Fruit fly (Drosophila melanogaster) whole organism, embryonic: Measurements from ENCODE around the gene CG14005.

Experiments used
- Atf3 ChIP-seq: fragments of 200-800 bp; sonication (Bioruptor generic); optimal IDR thresholded peaks from 3 replicates; lab custom pipeline; 2016; ENCODE audit warnings: missing biosample characterization, missing genetic modification characterization
- CG10209 ChIP-seq: fragments of 200-800 bp; sonication (Bioruptor generic); optimal IDR thresholded peaks from 3 replicates; lab custom pipeline; 2017; ENCODE audit warnings: missing biosample characterization, mild to moderate bottlenecking, missing genetic modification characterization, missing genetic modification reagents
- CG10979 ChIP-seq: fragments of 200-800 bp; sonication (Bioruptor generic); optimal IDR thresholded peaks from 2 replicates; lab custom pipeline; 2018; ENCODE audit warnings: missing biosample characterization, mild to moderate bottlenecking, missing genetic modification characterization, moderate library complexity
- CG11695 ChIP-seq: fragments of 200-800 bp; sonication (Bioruptor generic); IDR thresholded peaks from 3 replicates; pipeline ENCODE4 v1.3.6; 2022; ENCODE audit warnings: missing biosample characterization, missing genetic modification characterization
- CG15479 ChIP-seq: fragments of 200-800 bp; sonication (Bioruptor generic); optimal IDR thresholded peaks from 3 replicates; lab custom pipeline; 2019; ENCODE audit warnings: missing biosample characterization, mild to moderate bottlenecking, missing genetic modification characterization, moderate library complexity
- CG1603 ChIP-seq: fragments of 200-800 bp; sonication (Bioruptor generic); optimal IDR thresholded peaks from 2 replicates; lab custom pipeline; 2019; ENCODE audit warnings: missing biosample characterization, mild to moderate bottlenecking, missing genetic modification characterization, moderate library complexity
- CG30403 ChIP-seq: fragments of 200-800 bp; sonication (Bioruptor generic); optimal IDR thresholded peaks from 3 replicates; lab custom pipeline; 2016; ENCODE audit warnings: missing biosample characterization, missing genetic modification characterization
- CG31441 ChIP-seq: fragments of 200-800 bp; sonication (Bioruptor generic); IDR thresholded peaks from 2 replicates; pipeline ENCODE4 v1.3.6; 2022; ENCODE audit warnings: missing biosample characterization, missing genetic modification characterization
- CG3163 ChIP-seq: fragments of 200-800 bp; sonication (Bioruptor generic); optimal IDR thresholded peaks from 3 replicates; lab custom pipeline; 2016; ENCODE audit warnings: missing biosample characterization, missing genetic modification characterization
- CG32532 ChIP-seq: fragments of 200-800 bp; sonication (Bioruptor generic); IDR thresholded peaks from 2 replicates; pipeline ENCODE4 v1.3.6; 2022; ENCODE audit warnings: missing biosample characterization, missing genetic modification characterization
- CG3407 ChIP-seq: fragments of 200-800 bp; sonication (Bioruptor generic); optimal IDR thresholded peaks from 2 replicates; lab custom pipeline; 2018; ENCODE audit warnings: missing biosample characterization, mild to moderate bottlenecking, missing genetic modification characterization
- CG4617 ChIP-seq: fragments of 200-800 bp; sonication (Bioruptor generic); optimal IDR thresholded peaks from 3 replicates; lab custom pipeline; 2016; ENCODE audit warnings: missing biosample characterization, missing genetic modification characterization, borderline replicate concordance
- CG7786 ChIP-seq: fragments of 200-800 bp; sonication (Bioruptor generic); optimal IDR thresholded peaks from 2 replicates; lab custom pipeline; 2016; ENCODE audit warnings: missing biosample characterization, missing genetic modification characterization
- CG8388 ChIP-seq: fragments of 200-800 bp; sonication (Bioruptor generic); optimal IDR thresholded peaks from 2 replicates; lab custom pipeline; 2019; ENCODE audit warnings: missing biosample characterization, mild to moderate bottlenecking, missing genetic modification characterization, moderate library complexity
- CHES-1-like ChIP-seq: fragments of 200-800 bp; sonication (Bioruptor generic); optimal IDR thresholded peaks from 2 replicates; lab custom pipeline; 2016; ENCODE audit warnings: missing biosample characterization, missing genetic modification characterization
- Dll ChIP-seq: fragments of 200-800 bp; sonication (Bioruptor generic); IDR thresholded peaks from 4 replicates; pipeline ENCODE4 v1.3.6; 2022; ENCODE audit warnings: missing biosample characterization, missing genetic modification characterization; ENCODE audit not compliant: partially characterized antibody
- Doc2 ChIP-seq: fragments of 200-800 bp; sonication (Bioruptor generic); IDR thresholded peaks from 2 replicates; pipeline ENCODE4 v1.3.6; 2022; ENCODE audit warnings: missing biosample characterization, missing genetic modification characterization
- Ets65A ChIP-seq: fragments of 200-800 bp; sonication (Bioruptor generic); peaks from one replicate; lab custom pipeline; 2016; ENCODE audit warnings: missing biosample characterization, missing genetic modification characterization
- Gsc ChIP-seq: fragments of 200-800 bp; sonication (Bioruptor generic); IDR thresholded peaks from 2 replicates; pipeline ENCODE4 v1.3.6; 2022; ENCODE audit warnings: missing biosample characterization, missing genetic modification characterization
- H2.0 ChIP-seq: fragments of 200-800 bp; sonication (Bioruptor generic); IDR thresholded peaks from 2 replicates; pipeline ENCODE4 v1.3.6; 2022; ENCODE audit warnings: missing biosample characterization, missing genetic modification characterization
- Hmx ChIP-seq: fragments of 200-800 bp; sonication (Bioruptor generic); optimal IDR thresholded peaks from 2 replicates; lab custom pipeline; 2016; ENCODE audit warnings: missing biosample characterization, missing genetic modification characterization
- Hsf ChIP-seq: fragments of 200-800 bp; sonication (Bioruptor generic); optimal IDR thresholded peaks from 3 replicates; lab custom pipeline; 2016; ENCODE audit warnings: missing biosample characterization, missing genetic modification characterization
- Mrtf ChIP-seq: fragments of 200-800 bp; sonication (Bioruptor generic); IDR thresholded peaks from 3 replicates; pipeline ENCODE4 v1.3.6; 2022; ENCODE audit warnings: missing biosample characterization, missing genetic modification characterization
- Optix ChIP-seq: fragments of 200-800 bp; sonication (Bioruptor generic); IDR thresholded peaks from 3 replicates; pipeline ENCODE4 v1.3.6; 2022; ENCODE audit warnings: missing biosample characterization, missing genetic modification characterization
- PHDP ChIP-seq: fragments of 200-800 bp; sonication (Bioruptor generic); optimal IDR thresholded peaks from 3 replicates; lab custom pipeline; 2018; ENCODE audit warnings: missing biosample characterization, mild to moderate bottlenecking, missing genetic modification characterization, moderate library complexity
- Ptx1 ChIP-seq: fragments of 200-800 bp; sonication (Bioruptor generic); IDR thresholded peaks from 2 replicates; pipeline ENCODE4 v1.3.6; 2022; ENCODE audit warnings: missing biosample characterization, missing genetic modification characterization
- Rx ChIP-seq: fragments of 200-800 bp; sonication (Bioruptor generic); IDR thresholded peaks from 2 replicates; pipeline ENCODE4 v1.3.6; 2022; ENCODE audit warnings: missing biosample characterization, missing genetic modification characterization
- Sry-δ ChIP-seq: fragments of 200-800 bp; sonication (Bioruptor generic); optimal IDR thresholded peaks from 2 replicates; lab custom pipeline; 2016; ENCODE audit warnings: missing biosample characterization, missing genetic modification characterization
- Tbp ChIP-seq: fragments of >200 bp; optimal IDR thresholded peaks from 2 replicates; lab custom pipeline; 2018; ENCODE audit warnings: missing biosample characterization, missing genetic modification characterization
- amos ChIP-seq: fragments of 200-800 bp; sonication (Bioruptor generic); IDR thresholded peaks from 2 replicates; pipeline ENCODE4 v1.3.6; 2022; ENCODE audit warnings: missing biosample characterization, missing genetic modification characterization; ENCODE audit not compliant: partially characterized antibody
- br ChIP-seq: fragments of >200 bp; optimal IDR thresholded peaks from 2 replicates; lab custom pipeline; 2017
- cato ChIP-seq: fragments of 200-800 bp; sonication (Bioruptor generic); optimal IDR thresholded peaks from 2 replicates; lab custom pipeline; 2016; ENCODE audit warnings: missing biosample characterization, missing genetic modification characterization, borderline replicate concordance
- caup ChIP-seq: fragments of 200-800 bp; sonication (Bioruptor generic); optimal IDR thresholded peaks from 3 replicates; lab custom pipeline; 2017; ENCODE audit warnings: missing biosample characterization, mild to moderate bottlenecking, missing genetic modification characterization, moderate library complexity; ENCODE audit not compliant: severe bottlenecking
- croc ChIP-seq: fragments of 200-800 bp; sonication (Bioruptor generic); conservative IDR thresholded peaks from 3 replicates; pipeline ENCODE4 v1.3.6; 2022; ENCODE audit warnings: missing biosample characterization, missing genetic modification characterization
- dan ChIP-seq: fragments of 200-800 bp; sonication (Bioruptor generic); IDR thresholded peaks from 2 replicates; pipeline ENCODE4 v1.3.6; 2022; ENCODE audit warnings: missing biosample characterization, missing genetic modification characterization
- dimm ChIP-seq: fragments of 200-800 bp; sonication (Bioruptor generic); IDR thresholded peaks from 2 replicates; pipeline ENCODE4 v1.3.6; 2022; ENCODE audit warnings: missing biosample characterization, missing genetic modification characterization
- dmrt99B ChIP-seq: fragments of 200-800 bp; sonication (Bioruptor generic); optimal IDR thresholded peaks from 2 replicates; lab custom pipeline; 2018; ENCODE audit warnings: missing biosample characterization, mild to moderate bottlenecking, missing genetic modification characterization, moderate library complexity
- dpn ChIP-seq, 2 experiments: fragments of 200-800 bp; sonication (Bioruptor generic); optimal IDR thresholded peaks; 3 replicates each; lab custom pipeline; 2016; ENCODE audit warnings: missing biosample characterization in 2 of 2, missing genetic modification characterization in 2 of 2
- exex ChIP-seq: fragments of 200-800 bp; sonication (Bioruptor generic); optimal IDR thresholded peaks from 4 replicates; lab custom pipeline; 2018; ENCODE audit warnings: missing biosample characterization, mild to moderate bottlenecking, missing genetic modification characterization, moderate library complexity
- fru ChIP-seq: fragments of >200 bp; optimal IDR thresholded peaks from 2 replicates; lab custom pipeline; 2017
- gfzf ChIP-seq: fragments of 200-800 bp; sonication (Bioruptor generic); optimal IDR thresholded peaks from 2 replicates; lab custom pipeline; 2016; ENCODE audit warnings: missing biosample characterization, mild to moderate bottlenecking, missing genetic modification characterization, moderate library complexity
- grn ChIP-seq: fragments of 200-800 bp; sonication (Bioruptor generic); optimal IDR thresholded peaks from 3 replicates; lab custom pipeline; 2017; ENCODE audit warnings: missing biosample characterization, missing genetic modification characterization
- gsb ChIP-seq: fragments of 200-800 bp; sonication (Bioruptor generic); IDR thresholded peaks from 2 replicates; pipeline ENCODE4 v1.3.6; 2022; ENCODE audit warnings: missing biosample characterization, missing genetic modification characterization
- gt ChIP-seq: fragments of 200-800 bp; sonication (Bioruptor generic); IDR thresholded peaks from 2 replicates; pipeline ENCODE4 v1.3.6; 2022; ENCODE audit warnings: missing biosample characterization, missing genetic modification characterization
- jing ChIP-seq: fragments of 200-800 bp; sonication (Bioruptor generic); optimal IDR thresholded peaks from 2 replicates; lab custom pipeline; 2018; ENCODE audit warnings: missing biosample characterization, mild to moderate bottlenecking, missing genetic modification characterization
- knrl ChIP-seq: fragments of 200-800 bp; sonication (Bioruptor generic); IDR thresholded peaks from 3 replicates; pipeline ENCODE4 v1.3.6; 2022; ENCODE audit warnings: missing biosample characterization, missing genetic modification characterization; ENCODE audit not compliant: partially characterized antibody
- nerfin-1 ChIP-seq: fragments of 200-800 bp; sonication (Bioruptor generic); optimal IDR thresholded peaks from 3 replicates; lab custom pipeline; 2019; ENCODE audit warnings: missing biosample characterization, mild to moderate bottlenecking, missing genetic modification characterization, moderate library complexity
- sens ChIP-seq: fragments of 200-800 bp; sonication (Bioruptor generic); peaks from one replicate; lab custom pipeline; 2016; ENCODE audit warnings: missing biosample characterization, missing genetic modification characterization
- sim ChIP-seq: fragments of 200-800 bp; sonication (Bioruptor generic); IDR thresholded peaks from 2 replicates; pipeline ENCODE4 v1.3.6; 2022; ENCODE audit warnings: missing biosample characterization, missing genetic modification characterization
- stwl ChIP-seq: fragments of 200-800 bp; sonication (Bioruptor generic); optimal IDR thresholded peaks from 3 replicates; lab custom pipeline; 2018; ENCODE audit warnings: missing biosample characterization, mild to moderate bottlenecking, missing genetic modification characterization, moderate library complexity
- vnd ChIP-seq: fragments of 200-800 bp; sonication (Bioruptor generic); IDR thresholded peaks from 3 replicates; pipeline ENCODE4 v1.3.6; 2022; ENCODE audit warnings: missing biosample characterization, missing genetic modification characterization; ENCODE audit not compliant: partially characterized antibody
- zen ChIP-seq: fragments of 200-800 bp; sonication (Bioruptor generic); optimal IDR thresholded peaks from 3 replicates; lab custom pipeline; 2018; ENCODE audit warnings: missing biosample characterization, mild to moderate bottlenecking, missing genetic modification characterization, moderate library complexity

The CG14005 gene

DNA sequence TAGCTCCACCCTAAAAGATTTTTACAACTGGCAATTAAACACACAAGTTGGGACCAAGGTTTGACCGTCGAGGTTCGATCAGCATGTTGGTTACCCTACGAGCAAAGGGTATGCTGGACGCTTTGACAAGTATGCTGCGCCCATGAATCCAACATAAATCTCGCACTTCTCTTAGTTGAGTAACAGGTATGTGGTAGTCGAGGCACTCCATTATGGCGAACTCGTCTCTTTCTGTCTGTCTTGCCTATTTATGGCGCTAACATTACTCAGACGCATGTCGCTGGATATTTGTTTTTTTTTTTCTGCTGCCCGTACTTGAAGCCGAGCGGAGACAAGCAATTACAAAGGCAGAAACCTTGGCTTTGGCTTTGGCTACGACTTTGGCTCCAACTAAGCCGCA, 20.6 kb downstream of the CG14005 start (continued):
- TF ChIP-seq fru (lab: Kevin White, UChicago) (no peak), jing (GFP tag; lab: Kevin White, UChicago) (no peak), Gsc (GFP tag; lab: Robert Waterston, UW) (no peak), grn (GFP tag; lab: Kevin White, UChicago) (no peak), dmrt99B (tag; lab: Kevin White, UChicago) (no peak), nerfin-1 (tag; lab: Kevin White, UChicago) (no peak), cato (no peak), croc (no peak), Doc2 (no peak), CHES-1-like (GFP tag; lab: Kevin White, UChicago) (no peak), Optix (GFP tag; lab: Robert Waterston, UW) (no peak), Tbp (GFP tag; lab: Kevin White, UChicago) (no peak), knrl (GFP tag; lab: Robert Waterston, UW) (no peak; the same call in 2 of the 3 replicates), Hsf (GFP tag; lab: Kevin White, UChicago) (no peak), caup (GFP tag; lab: Kevin White, UChicago) (no peak), CG32532 (GFP tag; lab: Robert Waterston, UW) (no peak), Dll (GFP tag; lab: Robert Waterston, UW) (peak; percentile 40; the same call in 1 of the 4 replicates), gt (GFP tag; lab: Robert Waterston, UW) (no peak), gfzf (GFP tag; lab: Kevin White, UChicago) (no peak), Hmx (GFP tag; lab: Kevin White, UChicago) (no peak), stwl (tag; lab: Kevin White, UChicago) (no peak), gsb (GFP tag; lab: Robert Waterston, UW) (no peak), vnd (peak; percentile 39; the same call in 1 of the 3 replicates), CG1603 (no peak), CG15479 (GFP tag; lab: Kevin White, UChicago) (no peak), H2.0 (GFP tag; lab: Robert Waterston, UW) (0 out of 2 replicates have a peak, but pooled peaks have one; percentile 34), CG4617 (no peak), CG31441 (GFP tag; lab: Robert Waterston, UW) (no peak), CG8388 (GFP tag; lab: Kevin White, UChicago) (no peak), CG7786 (no peak), CG3407 (no peak), exex (tag; lab: Kevin White, UChicago) (no peak), dimm (no peak), sens (GFP tag; lab: Kevin White, UChicago) (peak; percentile 1), Rx (GFP tag; lab: Robert Waterston, UW) (no peak), zen (tag; lab: Kevin White, UChicago) (no peak), sim (no peak), dpn (GFP tag; optimal IDR thresholded peaks at IDR 0.05; lab: Kevin White, UChicago) (no peak), br (lab: Kevin White, UChicago) (no peak), PHDP (tag; lab: Kevin White, UChicago) (no peak), Sry-δ (no peak), Mrtf (0 out of 3 replicates have a peak, but pooled peaks have one; percentile 10), dan (GFP tag; lab: Robert Waterston, UW) (no peak), CG3163 (no peak), Ets65A (GFP tag; lab: Kevin White, UChicago) (peak; percentile 87), CG11695 (GFP tag; lab: Robert Waterston, UW) (no peak), Atf3 (GFP tag; lab: Kevin White, UChicago) (no peak), CG10979 (tag; lab: Kevin White, UChicago) (no peak), CG30403 (GFP tag; lab: Kevin White, UChicago) (peak; percentile 16), CG10209 (no peak), Ptx1 (GFP tag; lab: Robert Waterston, UW) (0 out of 2 replicates have a peak, but pooled peaks have one; percentile 21), amos (GFP tag; lab: Robert Waterston, UW) (peak; percentile 37)
